Fruit fly (Drosophila melanogaster): Measurements from ENCODE around the gene vrs.

Gene vrs

dm6 chr3R:12408160-12408559 lies 39.3 kb upstream of the vrs start, which contains the start of gene CG5196 (continued):
- TF ChIP-seq CG13424 (tag; optimal IDR thresholded peaks at IDR 0.05) (peak; percentile 16), exex (tag; optimal IDR thresholded peaks at IDR 0.05) (peak; percentile 64), Doc3 (GFP tag; IDR thresholded peaks at IDR 0.05; ENCODE audit: partially characterized antibody) (peak; percentile 49; the same call in 2 of the 3 replicates), sug (tag; optimal IDR thresholded peaks at IDR 0.05) (peak; percentile 51), dan (GFP tag; IDR thresholded peaks at IDR 0.05) (no peak), CG34224 (GFP tag; IDR thresholded peaks at IDR 0.05; ENCODE audit: partially characterized antibody) (peak; percentile 81), CG7987 (GFP tag; optimal IDR thresholded peaks at IDR 0.05) (peak; percentile 25), CG15269 (tag; optimal IDR thresholded peaks at IDR 0.05) (no peak), caup (GFP tag; optimal IDR thresholded peaks at IDR 0.05; ENCODE audit: severe bottlenecking) (peak; percentile 18), usp (GFP tag; optimal IDR thresholded peaks at IDR 0.05) (no peak), org-1 (GFP tag; optimal IDR thresholded peaks at IDR 0.05) (no peak), CG31388 (GFP tag; optimal IDR thresholded peaks at IDR 0.05) (no peak), run (tag; optimal IDR thresholded peaks at IDR 0.05) (no peak), zen2 (GFP tag; IDR thresholded peaks at IDR 0.05; ENCODE audit: partially characterized antibody) (peak; percentile 74), Vsx1 (GFP tag; optimal IDR thresholded peaks at IDR 0.05) (peak; percentile 31), Ptx1 (GFP tag; IDR thresholded peaks at IDR 0.05) (no peak), CG8290 (GFP tag; optimal IDR thresholded peaks at IDR 0.05) (no peak), CG8290 (tag; optimal IDR thresholded peaks at IDR 0.05) (no peak), aop (GFP tag; IDR thresholded peaks at IDR 0.05) (no peak), danr (GFP tag; IDR thresholded peaks at IDR 0.05) (no peak), sna (GFP tag; IDR thresholded peaks at IDR 0.05; ENCODE audit: partially characterized antibody) (peak; percentile 60), CG2712 (tag; optimal IDR thresholded peaks at IDR 0.05) (peak; percentile 48), Dp (GFP tag; optimal IDR thresholded peaks at IDR 0.05) (peak; percentile 80), CG10209 (GFP tag; optimal IDR thresholded peaks at IDR 0.05) (no peak), disco-r (GFP tag; optimal IDR thresholded peaks at IDR 0.05) (no peak), unpg (GFP tag; optimal IDR thresholded peaks at IDR 0.05) (peak; percentile 12), Stat92E (GFP tag; optimal IDR thresholded peaks at IDR 0.05) (peak in 1 of 3 experiments; percentile 44), sd (tag; optimal IDR thresholded peaks at IDR 0.05) (peak; percentile 30), CG34376 (GFP tag; optimal IDR thresholded peaks at IDR 0.05) (peak; percentile 23), Ets97D (GFP tag; optimal IDR thresholded peaks at IDR 0.05) (peak; percentile 34), vvl (GFP tag; IDR thresholded peaks at IDR 0.05) (peak; percentile 44; the same call in 1 of the 2 replicates), trem (tag; optimal IDR thresholded peaks at IDR 0.05) (peak; percentile 76), CG3065 (GFP tag; optimal IDR thresholded peaks at IDR 0.05) (no peak), Nf-YB (GFP tag; optimal IDR thresholded peaks at IDR 0.05) (peak; percentile 29), insv (GFP tag; optimal IDR thresholded peaks at IDR 0.05) (peak in 1 of 2 experiments; percentile 53), Kr (GFP tag; optimal IDR thresholded peaks at IDR 0.05) (no peak), CG17186 (GFP tag; optimal IDR thresholded peaks at IDR 0.05) (peak; percentile 49), ato (GFP tag; IDR thresholded peaks at IDR 0.05; ENCODE audit: partially characterized antibody) (peak; percentile 57; the same call in 1 of the 2 replicates), NC2α (GFP tag; optimal IDR thresholded peaks at IDR 0.05) (no peak), CG12391 (tag; optimal IDR thresholded peaks at IDR 0.05) (peak; percentile 35), CG14050 (GFP tag; IDR thresholded peaks at IDR 0.05) (no peak), Sry-β (GFP tag; optimal IDR thresholded peaks at IDR 0.05) (peak; percentile 34), nmo (GFP tag; optimal IDR thresholded peaks at IDR 0.05) (peak; percentile 31), gfzf (GFP tag; optimal IDR thresholded peaks at IDR 0.05) (peak; percentile 75), Ravus (GFP tag; IDR thresholded peaks at IDR 0.05) (no peak), CG12659 (GFP tag; optimal IDR thresholded peaks at IDR 0.05) (peak; percentile 78), CG3995 (GFP tag; optimal IDR thresholded peaks at IDR 0.05) (peak; percentile 78), Eip74EF (GFP tag; optimal IDR thresholded peaks at IDR 0.05) (no peak), CG9876 (GFP tag; optimal IDR thresholded peaks at IDR 0.05) (no peak)
